Fruit fly (Drosophila melanogaster) whole organism, embryonic: ENCODE results near the gene wit.

ENCODE experiments used
- CG11504 ChIP-seq: fragments of 200-800 bp; sonication (Bioruptor generic); optimal IDR thresholded peaks from 3 replicates; lab custom pipeline; 2019; ENCODE audit warnings: missing biosample characterization, mild to moderate bottlenecking, missing genetic modification characterization, moderate library complexity
- CG12071 ChIP-seq: fragments of 200-800 bp; sonication (Bioruptor generic); optimal IDR thresholded peaks from 3 replicates; lab custom pipeline; 2018; ENCODE audit warnings: missing biosample characterization, mild to moderate bottlenecking, missing genetic modification characterization
- CG1602 ChIP-seq: fragments of 200-800 bp; sonication (Bioruptor generic); optimal IDR thresholded peaks from 3 replicates; lab custom pipeline; 2016; ENCODE audit warnings: missing biosample characterization, missing genetic modification characterization
- CG18262 ChIP-seq: fragments of 200-800 bp; optimal IDR thresholded peaks from 3 replicates; lab custom pipeline; 2019; ENCODE audit warnings: missing biosample characterization, mild to moderate bottlenecking, missing genetic modification characterization, moderate library complexity
- CG18599 ChIP-seq: fragments of 200-800 bp; sonication (Bioruptor generic); optimal IDR thresholded peaks from 3 replicates; lab custom pipeline; 2017; ENCODE audit warnings: missing biosample characterization, missing genetic modification characterization, mild to moderate bottlenecking, moderate library complexity, missing genetic modification reagents
- CG2199 ChIP-seq: fragments of 200-800 bp; sonication (Bioruptor generic); IDR thresholded peaks from 3 replicates; pipeline ENCODE4 v1.3.6; 2022; ENCODE audit warnings: missing biosample characterization, missing genetic modification characterization
- CG2889 ChIP-seq: fragments of 200-800 bp; sonication (Bioruptor generic); IDR thresholded peaks from 3 replicates; pipeline ENCODE4 v1.3.6; 2022; ENCODE audit warnings: missing biosample characterization, missing genetic modification characterization
- CG6254 ChIP-seq: fragments of 200-800 bp; sonication (Bioruptor generic); optimal IDR thresholded peaks from 3 replicates; lab custom pipeline; 2017; ENCODE audit warnings: mild to moderate bottlenecking, missing biosample characterization, missing genetic modification reagents, missing genetic modification characterization
- CG6689 ChIP-seq: fragments of 200-800 bp; sonication (Bioruptor generic); IDR thresholded peaks from 2 replicates; pipeline ENCODE4 v1.3.6; 2022; ENCODE audit warnings: missing biosample characterization, missing genetic modification characterization
- CG6765 ChIP-seq: fragments of 200-800 bp; sonication (Bioruptor generic); optimal IDR thresholded peaks from 3 replicates; lab custom pipeline; 2017; ENCODE audit warnings: missing biosample characterization, mild to moderate bottlenecking, missing genetic modification characterization
- Doc3 ChIP-seq: fragments of 200-800 bp; sonication (Bioruptor generic); IDR thresholded peaks from 3 replicates; pipeline ENCODE4 v1.3.6; 2022; ENCODE audit warnings: missing biosample characterization, missing genetic modification characterization; ENCODE audit not compliant: partially characterized antibody
- Ets97D ChIP-seq: fragments of 200-800 bp; sonication (Bioruptor generic); optimal IDR thresholded peaks from 3 replicates; lab custom pipeline; 2016; ENCODE audit warnings: missing biosample characterization, missing genetic modification characterization
- H15 ChIP-seq: fragments of 200-800 bp; sonication (Bioruptor generic); IDR thresholded peaks from 3 replicates; pipeline ENCODE4 v1.3.6; 2022; ENCODE audit warnings: missing biosample characterization, missing genetic modification characterization
- HLHmδ ChIP-seq: fragments of 200-800 bp; sonication (Bioruptor generic); optimal IDR thresholded peaks from 2 replicates; lab custom pipeline; 2018; ENCODE audit warnings: missing biosample characterization, mild to moderate bottlenecking, missing genetic modification characterization, moderate library complexity
- Lpt ChIP-seq: fragments of >200 bp; optimal IDR thresholded peaks from 2 replicates; lab custom pipeline; 2018; ENCODE audit warnings: missing biosample characterization, missing genetic modification characterization
- Oaz ChIP-seq: fragments of 200-800 bp; sonication (Bioruptor generic); IDR thresholded peaks from 2 replicates; pipeline ENCODE4 v1.3.6; 2022; ENCODE audit warnings: missing biosample characterization, missing genetic modification characterization
- Sin3A ChIP-seq: fragments of >200 bp; optimal IDR thresholded peaks from 2 replicates; lab custom pipeline; 2018
- Sox102F ChIP-seq: fragments of 200-800 bp; sonication (Bioruptor generic); optimal IDR thresholded peaks from 2 replicates; lab custom pipeline; 2018; ENCODE audit warnings: missing biosample characterization, mild to moderate bottlenecking, missing genetic modification characterization, moderate library complexity
- Sry-β ChIP-seq: fragments of 200-800 bp; sonication (Bioruptor generic); optimal IDR thresholded peaks from 2 replicates; lab custom pipeline; 2018; ENCODE audit warnings: missing biosample characterization, mild to moderate bottlenecking, missing genetic modification characterization, moderate library complexity
- Taf1 ChIP-seq: fragments of 200-800 bp; sonication (Bioruptor generic); IDR thresholded peaks from 2 replicates; pipeline ENCODE4 v1.3.6; 2022; ENCODE audit warnings: missing biosample characterization, missing genetic modification characterization
- Vsx1 ChIP-seq: fragments of 200-800 bp; sonication (Bioruptor generic); optimal IDR thresholded peaks from 2 replicates; lab custom pipeline; 2017; ENCODE audit warnings: missing biosample characterization, mild to moderate bottlenecking, missing genetic modification characterization, missing genetic modification reagents
- Xbp1 ChIP-seq: fragments of 200-800 bp; sonication (Bioruptor generic); optimal IDR thresholded peaks from 3 replicates; lab custom pipeline; 2016; ENCODE audit warnings: missing biosample characterization, mild to moderate bottlenecking, missing genetic modification characterization
- ara ChIP-seq: fragments of 200-800 bp; sonication (Bioruptor generic); IDR thresholded peaks from 2 replicates; pipeline ENCODE4 v1.3.6; 2022; ENCODE audit warnings: missing biosample characterization, missing genetic modification characterization
- bab2 ChIP-seq: fragments of 200-800 bp; sonication (Bioruptor generic); optimal IDR thresholded peaks from 2 replicates; lab custom pipeline; 2016; ENCODE audit warnings: missing biosample characterization, missing genetic modification characterization
- bbx ChIP-seq: fragments of 200-800 bp; sonication (Bioruptor generic); IDR thresholded peaks from 2 replicates; pipeline ENCODE4 v1.3.6; 2022; ENCODE audit warnings: missing biosample characterization, missing genetic modification characterization; ENCODE audit not compliant: partially characterized antibody
- bcd ChIP-seq: fragments of 200-800 bp; sonication (Bioruptor generic); optimal IDR thresholded peaks from 2 replicates; lab custom pipeline; 2017; ENCODE audit warnings: missing biosample characterization, mild to moderate bottlenecking, missing genetic modification characterization
- cg ChIP-seq: fragments of 200-800 bp; sonication (Bioruptor generic); optimal IDR thresholded peaks from 3 replicates; lab custom pipeline; 2019; ENCODE audit warnings: missing biosample characterization, mild to moderate bottlenecking, missing genetic modification characterization, moderate library complexity
- chm ChIP-seq: fragments of 200-800 bp; sonication (Bioruptor generic); IDR thresholded peaks from 2 replicates; pipeline ENCODE4 v1.3.6; 2022; ENCODE audit warnings: missing biosample characterization, missing genetic modification characterization
- crol ChIP-seq: fragments of 200-800 bp; sonication (Bioruptor generic); IDR thresholded peaks from 2 replicates; pipeline ENCODE4 v1.3.6; 2022; ENCODE audit warnings: missing biosample characterization, missing genetic modification characterization
- exex ChIP-seq: fragments of 200-800 bp; sonication (Bioruptor generic); optimal IDR thresholded peaks from 4 replicates; lab custom pipeline; 2018; ENCODE audit warnings: missing biosample characterization, mild to moderate bottlenecking, missing genetic modification characterization, moderate library complexity
- grau ChIP-seq: fragments of 200-800 bp; optimal IDR thresholded peaks from 3 replicates; lab custom pipeline; 2019; ENCODE audit warnings: missing biosample characterization, mild to moderate bottlenecking, missing genetic modification characterization, moderate library complexity
- hkb ChIP-seq, 2 experiments: fragments of 200-800 bp in 1 of 2; fragments of >200 bp in 1 of 2; sonication (Bioruptor generic) in 1 of 2; IDR thresholded peaks in 1 of 2; optimal IDR thresholded peaks in 1 of 2; 2 replicates each; pipeline versions ENCODE4 v1.3.6 to Lab custom; 2017 to 2022; ENCODE audit warnings: missing biosample characterization in 1 of 2, missing genetic modification characterization in 1 of 2
- jing ChIP-seq: fragments of 200-800 bp; sonication (Bioruptor generic); optimal IDR thresholded peaks from 2 replicates; lab custom pipeline; 2018; ENCODE audit warnings: missing biosample characterization, mild to moderate bottlenecking, missing genetic modification characterization
- kay ChIP-seq: fragments of 200-800 bp; sonication (Bioruptor generic); optimal IDR thresholded peaks from 2 replicates; lab custom pipeline; 2016; ENCODE audit warnings: missing biosample characterization, missing genetic modification characterization
- kni ChIP-seq: fragments of 200-800 bp; sonication (Bioruptor generic); optimal IDR thresholded peaks from 3 replicates; lab custom pipeline; 2017; ENCODE audit warnings: mild to moderate bottlenecking, missing biosample characterization, missing genetic modification reagents, missing genetic modification characterization
- lov ChIP-seq, 2 experiments: fragments of 200-800 bp in 1 of 2; fragments of >200 bp in 1 of 2; sonication (Bioruptor generic) in 1 of 2; IDR thresholded peaks in 1 of 2; optimal IDR thresholded peaks in 1 of 2; 2 replicates in 1 of 2; 3 replicates in 1 of 2; pipeline versions ENCODE4 v1.3.6 to Lab custom; 2017 to 2022; ENCODE audit warnings: missing biosample characterization in 1 of 2, missing genetic modification characterization in 1 of 2
- mirr ChIP-seq: fragments of 200-800 bp; sonication (Bioruptor generic); optimal IDR thresholded peaks from 3 replicates; lab custom pipeline; 2018; ENCODE audit warnings: missing biosample characterization, mild to moderate bottlenecking, missing genetic modification characterization
- pfk ChIP-seq: fragments of 200-800 bp; sonication (Bioruptor generic); optimal IDR thresholded peaks from 2 replicates; lab custom pipeline; 2018; ENCODE audit warnings: missing biosample characterization, mild to moderate bottlenecking, missing genetic modification characterization, moderate library complexity
- pho ChIP-seq: fragments of 200-800 bp; sonication (Bioruptor generic); optimal IDR thresholded peaks from 2 replicates; lab custom pipeline; 2016; ENCODE audit warnings: missing biosample characterization, missing genetic modification characterization
- pros ChIP-seq: fragments of 200-800 bp; sonication (Bioruptor generic); optimal IDR thresholded peaks from 3 replicates; lab custom pipeline; 2019; ENCODE audit warnings: missing biosample characterization, mild to moderate bottlenecking, missing genetic modification characterization, moderate library complexity
- ro ChIP-seq: fragments of 200-800 bp; sonication (Bioruptor generic); IDR thresholded peaks from 2 replicates; pipeline ENCODE4 v1.3.6; 2022; ENCODE audit warnings: missing biosample characterization, missing genetic modification characterization
- row ChIP-seq: fragments of 200-800 bp; sonication (Bioruptor generic); IDR thresholded peaks from 3 replicates; pipeline ENCODE4 v1.3.6; 2022; ENCODE audit warnings: missing biosample characterization, missing genetic modification characterization
- sens ChIP-seq: fragments of 200-800 bp; sonication (Bioruptor generic); peaks from one replicate; lab custom pipeline; 2016; ENCODE audit warnings: missing biosample characterization, missing genetic modification characterization
- so ChIP-seq: fragments of 200-800 bp; sonication (Bioruptor generic); IDR thresholded peaks from 3 replicates; pipeline ENCODE4 v1.3.6; 2022; ENCODE audit warnings: missing biosample characterization, missing genetic modification characterization
- sug ChIP-seq: fragments of 200-800 bp; optimal IDR thresholded peaks from 2 replicates; lab custom pipeline; 2019; ENCODE audit warnings: missing biosample characterization, mild to moderate bottlenecking, missing genetic modification characterization, moderate library complexity
- twi ChIP-seq: fragments of 200-800 bp; optimal IDR thresholded peaks from 2 replicates; lab custom pipeline; 2019; ENCODE audit warnings: missing biosample characterization, mild to moderate bottlenecking, missing genetic modification characterization, moderate library complexity
- vvl ChIP-seq: fragments of 200-800 bp; sonication (Bioruptor generic); IDR thresholded peaks from 2 replicates; pipeline ENCODE4 v1.3.6; 2022; ENCODE audit warnings: missing biosample characterization, missing genetic modification characterization
- zfh2 ChIP-seq: fragments of 200-800 bp; sonication (Bioruptor generic); optimal IDR thresholded peaks from 2 replicates; lab custom pipeline; 2016; ENCODE audit warnings: missing biosample characterization, missing genetic modification characterization

The wit gene

dm6 chr3L:4119636-4120357 is 48.3 kb upstream of the wit start (continued):
- TF ChIP-seq bcd (GFP tag; lab: Kevin White, UChicago) (peak; percentile 9), CG1602 (GFP tag; lab: Kevin White, UChicago) (no peak), lov (optimal IDR thresholded peaks at IDR 0.05; lab: Kevin White, UChicago) (no peak), lov (GFP tag; IDR thresholded peaks at IDR 0.05; lab: Robert Waterston, UW) (0 out of 3 replicates have a peak, but pooled peaks have one; percentile 7), kni (peak; percentile 95), crol (0 out of 2 replicates have a peak, but pooled peaks have one; percentile 12), ara (GFP tag; lab: Robert Waterston, UW) (0 out of 2 replicates have a peak, but pooled peaks have one; percentile 20), twi (peak; percentile 88), bbx (no peak), zfh2 (GFP tag; lab: Kevin White, UChicago) (no peak), vvl (GFP tag; lab: Robert Waterston, UW) (peak; percentile 39), Vsx1 (GFP tag; lab: Kevin White, UChicago) (peak; percentile 67), sug (tag; lab: Kevin White, UChicago) (peak; percentile 72), CG6765 (no peak), CG2199 (GFP tag; lab: Robert Waterston, UW) (0 out of 3 replicates have a peak, but pooled peaks have one; percentile 49), pfk (GFP tag; lab: Kevin White, UChicago) (peak; percentile 24), Taf1 (GFP tag; lab: Robert Waterston, UW) (no peak), so (0 out of 3 replicates have a peak, but pooled peaks have one; percentile 11), ro (GFP tag; lab: Robert Waterston, UW) (no peak), Sry-β (GFP tag; lab: Kevin White, UChicago) (peak; percentile 3), CG18262 (tag; lab: Kevin White, UChicago) (peak; percentile 27), Ets97D (GFP tag; lab: Kevin White, UChicago) (peak; percentile 4), Doc3 (GFP tag; lab: Robert Waterston, UW) (no peak), Xbp1 (GFP tag; lab: Kevin White, UChicago) (peak; percentile 32), sens (GFP tag; lab: Kevin White, UChicago) (peak; percentile 46), Sox102F (peak; percentile 6), pros (GFP tag; lab: Kevin White, UChicago) (peak; percentile 39), Sin3A (no peak), cg (peak; percentile 38), CG6689 (0 out of 2 replicates have a peak, but pooled peaks have one; percentile 11), H15 (GFP tag; lab: Robert Waterston, UW) (no peak), HLHmδ (GFP tag; lab: Kevin White, UChicago) (peak; percentile 81), hkb (optimal IDR thresholded peaks at IDR 0.05; lab: Kevin White, UChicago) (no peak), hkb (GFP tag; IDR thresholded peaks at IDR 0.05; lab: Robert Waterston, UW) (0 out of 2 replicates have a peak, but pooled peaks have one; percentile 7), chm (GFP tag; lab: Robert Waterston, UW) (0 out of 2 replicates have a peak, but pooled peaks have one; percentile 9), Lpt (GFP tag; lab: Kevin White, UChicago) (peak; percentile 16), exex (tag; lab: Kevin White, UChicago) (peak; percentile 49), CG12071 (peak; percentile 14), jing (GFP tag; lab: Kevin White, UChicago) (no peak), row (GFP tag; lab: Robert Waterston, UW) (peak; percentile 30; the same call in 1 of the 3 replicates), mirr (peak; percentile 71), pho (peak; percentile 8), bab2 (GFP tag; lab: Kevin White, UChicago) (peak; percentile 11), Oaz (GFP tag; lab: Robert Waterston, UW) (no peak), CG11504 (tag; lab: Kevin White, UChicago) (peak; percentile 7), kay (GFP tag; lab: Kevin White, UChicago) (no peak), CG2889 (no peak), CG6254 (peak; percentile 23), grau (tag; lab: Kevin White, UChicago) (peak; percentile 82), CG18599 (GFP tag; lab: Kevin White, UChicago) (peak; percentile 12)
